Worm (Caenorhabditis elegans) whole organism, L1 larva: ENCODE measurements around the gene Y47D3A.21.
A peak's percentile ranks its signal among the peaks of the same experiment; 100 is the strongest.

Experiments
- ces-1 ChIP-seq: fragments of 150-350 bp; optimal IDR thresholded peaks from 2 replicates; lab custom pipeline; 2014; ENCODE audit warnings: missing biosample characterization, missing genetic modification reagents, missing genetic modification characterization
- elt-2 ChIP-seq: sonication (generic microtip); optimal IDR thresholded peaks from 2 replicates; lab custom pipeline; 2016; ENCODE audit warnings: missing genetic modification characterization, mild to moderate bottlenecking, inconsistent platforms, missing compliant biosample characterization, missing genetic modification reagents
- hlh-4 ChIP-seq: sonication (generic microtip); optimal IDR thresholded peaks from 2 replicates; lab custom pipeline; 2016; ENCODE audit warnings: mild to moderate bottlenecking, missing genetic modification characterization, missing compliant biosample characterization
- mep-1 ChIP-seq: fragments of 150-350 bp; optimal IDR thresholded peaks from 2 replicates; lab custom pipeline; 2014; ENCODE audit warnings: missing biosample characterization, missing genetic modification characterization
- nhr-76 ChIP-seq: sonication (generic microtip); optimal IDR thresholded peaks from 2 replicates; lab custom pipeline; 2017; ENCODE audit warnings: missing biosample characterization, missing genetic modification characterization

DNA sequence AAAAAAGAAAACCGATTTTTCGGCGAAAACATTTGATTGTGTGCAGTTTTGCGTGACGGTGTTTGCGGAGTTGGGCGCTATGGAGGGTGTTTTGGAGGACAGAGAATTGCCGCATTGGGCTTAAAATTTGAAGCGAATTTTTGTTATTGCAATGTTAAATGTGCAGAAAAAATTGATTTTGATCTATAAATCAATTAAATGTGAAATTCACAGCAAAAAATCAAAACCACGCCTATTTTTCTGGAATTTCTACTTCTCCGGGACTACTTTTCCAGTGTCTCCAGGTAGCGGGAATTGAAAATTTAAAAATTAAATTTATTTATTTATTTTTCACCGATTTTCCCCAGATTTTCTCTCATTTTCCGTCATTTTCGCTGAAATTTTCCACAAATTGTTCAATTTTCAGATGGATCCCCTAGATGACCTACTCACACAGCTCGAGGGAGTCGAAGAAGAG, 38.5 kb upstream of the Y47D3A.21 start, which contains the start of gene mcm-10:
- TF ChIP-seq ces-1 (no peak), mep-1 (tag; lab: Kevin White, UChicago) (peak; percentile 72), hlh-4 (tag; lab: Kevin White, UChicago) (peak; percentile 53), nhr-76 (tag; lab: Kevin White, UChicago) (no peak), elt-2 (tag; lab: Kevin White, UChicago) (peak; percentile 65)
